Worm (Caenorhabditis elegans) whole organism, L2 larva: ENCODE measurements around the gene srr-9.

ENCODE experiments used
- nhr-10 ChIP-seq: sonication (generic microtip); optimal IDR thresholded peaks from 2 replicates; lab custom pipeline; 2017; ENCODE audit warnings: missing biosample characterization, missing genetic modification characterization
- nhr-237 ChIP-seq: fragments of 150-350 bp; optimal IDR thresholded peaks from 2 replicates; lab custom pipeline; 2014; ENCODE audit warnings: missing biosample characterization, missing genetic modification characterization

- TF ChIP-seq nhr-10 (tag; lab: Kevin White, UChicago) = no peak
- TF ChIP-seq nhr-237 (tag; lab: Kevin White, UChicago) = no peak
Measured at ce11 chrV:7693394-7693793, 44.4 kb upstream of the srr-9 start, which contains the start of gene C12D5.10.
